Fruit fly (Drosophila melanogaster): Measurements from ENCODE around the gene ifc.

ifc gene

dm6 chr2L:5986940-5987339 lies 792 bp downstream of the ifc start (continued):
- TF ChIP-seq Sox100B (GFP tag; optimal IDR thresholded peaks at IDR 0.05): no peak
- TF ChIP-seq Chrac-16 (GFP tag; optimal IDR thresholded peaks at IDR 0.05): no peak

dm6 chr2L:5988115-5989092 lies 2.3 kb downstream of the ifc start:
- TF ChIP-seq Ets65A (GFP tag) (peak; percentile 61), ci (GFP tag; IDR thresholded peaks at IDR 0.05) (0 out of 3 replicates have a peak, but pooled peaks have one; percentile 21), Antp (GFP tag; optimal IDR thresholded peaks at IDR 0.05) (no peak), cg (GFP tag; optimal IDR thresholded peaks at IDR 0.05) (no peak), sens-2 (GFP tag; IDR thresholded peaks at IDR 0.05) (0 out of 2 replicates have a peak, but pooled peaks have one; percentile 37), ac (GFP tag; optimal IDR thresholded peaks at IDR 0.05) (no peak), CG31365 (tag; optimal IDR thresholded peaks at IDR 0.05) (no peak), Dek (tag; optimal IDR thresholded peaks at IDR 0.05) (no peak), tap (tag; optimal IDR thresholded peaks at IDR 0.05) (no peak), CG17829 (tag; optimal IDR thresholded peaks at IDR 0.05) (no peak), CG10959 (GFP tag; IDR thresholded peaks at IDR 0.05) (no peak), Dp (GFP tag; optimal IDR thresholded peaks at IDR 0.05) (no peak), D19B (GFP tag; optimal IDR thresholded peaks at IDR 0.05) (no peak), chinmo (GFP tag; IDR thresholded peaks at IDR 0.05; ENCODE audit: partially characterized antibody) (peak; percentile 53; the same call in 1 of the 4 replicates), CG10267 (tag; optimal IDR thresholded peaks at IDR 0.05) (no peak), CG13424 (tag; optimal IDR thresholded peaks at IDR 0.05) (no peak), psq (GFP tag; optimal IDR thresholded peaks at IDR 0.05) (no peak), CG13894 (tag; optimal IDR thresholded peaks at IDR 0.05) (no peak), cas (GFP tag; IDR thresholded peaks at IDR 0.05) (no peak), zen (tag; optimal IDR thresholded peaks at IDR 0.05) (no peak), CG32772 (GFP tag; IDR thresholded peaks at IDR 0.05) (no peak), Dad (GFP tag; optimal IDR thresholded peaks at IDR 0.05) (no peak), mirr (GFP tag; optimal IDR thresholded peaks at IDR 0.05) (peak; percentile 37), lmd (GFP tag; IDR thresholded peaks at IDR 0.05) (no peak), CoRest (tag; optimal IDR thresholded peaks at IDR 0.05) (no peak), Neu2 (GFP tag; optimal IDR thresholded peaks at IDR 0.05; ENCODE audit: borderline replicate concordance) (no peak), Pdp1 (GFP tag; optimal IDR thresholded peaks at IDR 0.05) (peak in 1 of 2 experiments; percentile 68), GATAe (GFP tag; conservative IDR thresholded peaks at IDR 0.05) (peak; percentile 64; the same call in 1 of the 2 replicates), Tbp (GFP tag; optimal IDR thresholded peaks at IDR 0.05) (no peak), CG13296 (GFP tag; optimal IDR thresholded peaks at IDR 0.05) (no peak), CG2199 (GFP tag; IDR thresholded peaks at IDR 0.05) (peak; percentile 77; the same call in 1 of the 3 replicates), Hey (tag; optimal IDR thresholded peaks at IDR 0.05) (peak; percentile 98), CG34376 (GFP tag; optimal IDR thresholded peaks at IDR 0.05) (peak; percentile 36), Bdp1 (GFP tag; optimal IDR thresholded peaks at IDR 0.05) (no peak), ara (GFP tag; IDR thresholded peaks at IDR 0.05) (0 out of 2 replicates have a peak, but pooled peaks have one; percentile 31), kay (GFP tag; optimal IDR thresholded peaks at IDR 0.05) (no peak), CG7357 (GFP tag; IDR thresholded peaks at IDR 0.05) (no peak), Dbx (GFP tag; IDR thresholded peaks at IDR 0.05) (peak; percentile 16; the same call in 1 of the 3 replicates), sug (tag; optimal IDR thresholded peaks at IDR 0.05) (peak; percentile 40), grn (GFP tag; optimal IDR thresholded peaks at IDR 0.05) (peak; percentile 80), Bgb (GFP tag; IDR thresholded peaks at IDR 0.05; ENCODE audit: partially characterized antibody) (no peak), CG3163 (GFP tag; optimal IDR thresholded peaks at IDR 0.05) (no peak), exex (tag; optimal IDR thresholded peaks at IDR 0.05) (peak; percentile 78), Awh (GFP tag; IDR thresholded peaks at IDR 0.05) (no peak), nom (GFP tag; optimal IDR thresholded peaks at IDR 0.05) (no peak)

Measured in whole organism, embryonic.